Worm (Caenorhabditis elegans) whole organism, L3 larva: ENCODE measurements around the gene spl-2.

ENCODE experiments used
- ama-1 ChIP-seq: fragments of 150-350 bp; optimal IDR thresholded peaks from 2 replicates; lab custom pipeline; 2018
- ceh-82 ChIP-seq: fragments of 150-350 bp; optimal IDR thresholded peaks from 2 replicates; lab custom pipeline; 2014; ENCODE audit warnings: missing biosample characterization, missing genetic modification characterization
- egl-27 ChIP-seq: sonication (generic microtip); optimal IDR thresholded peaks from 4 replicates; lab custom pipeline; 2017; ENCODE audit warnings: missing biosample characterization, missing genetic modification reagents, missing genetic modification characterization
- eor-1 ChIP-seq, 2 experiments: fragments of 150-350 bp; optimal IDR thresholded peaks; 2 replicates each; lab custom pipeline; 2014 to 2018; ENCODE audit warnings: missing biosample characterization in 2 of 2, missing genetic modification characterization in 2 of 2
- lin-39 ChIP-seq: fragments of 150-350 bp; optimal IDR thresholded peaks from 2 replicates; lab custom pipeline; 2018; ENCODE audit warnings: missing biosample characterization, missing genetic modification reagents, missing genetic modification characterization
- nhr-11 ChIP-seq: fragments of 150-350 bp; optimal IDR thresholded peaks from 2 replicates; lab custom pipeline; 2014; ENCODE audit warnings: missing biosample characterization, missing genetic modification characterization
- pha-4 ChIP-seq: fragments of 150-350 bp; optimal IDR thresholded peaks from 2 replicates; lab custom pipeline; 2014; ENCODE audit warnings: missing biosample characterization, missing genetic modification reagents, missing genetic modification characterization
- unc-62 ChIP-seq: fragments of 150-350 bp; sonication (generic microtip); optimal IDR thresholded peaks from 4 replicates; lab custom pipeline; 2014; ENCODE audit warnings: missing biosample characterization, missing genetic modification reagents, missing genetic modification characterization
- zag-1 ChIP-seq: fragments of 150-350 bp; optimal IDR thresholded peaks from 2 replicates; lab custom pipeline; 2014; ENCODE audit warnings: missing biosample characterization, missing genetic modification characterization

DNA sequence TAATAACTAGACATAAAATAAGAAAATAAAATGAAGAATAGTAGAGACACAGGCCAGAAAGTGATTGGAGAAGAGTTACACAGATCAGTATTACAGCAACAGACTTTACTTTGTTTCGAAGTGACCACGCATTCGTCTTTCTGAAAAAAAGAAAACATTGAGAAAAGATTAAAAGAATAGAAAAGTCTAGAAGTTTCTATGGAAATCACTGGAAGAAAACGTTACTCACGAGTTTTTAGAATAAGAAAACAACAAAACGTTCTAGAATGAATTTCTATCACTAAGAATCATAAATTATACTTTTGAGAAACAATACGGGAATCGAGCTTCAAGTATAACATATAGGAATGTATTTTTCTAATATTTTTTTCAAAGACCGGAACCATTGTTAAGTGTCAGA lies 8.9 kb upstream of the spl-2 start:
- TF ChIP-seq ceh-82 (tag; lab: Kevin White, UChicago): no peak
- TF ChIP-seq ama-1 (lab: Kevin White, UChicago): no peak
- TF ChIP-seq nhr-11 (tag; lab: Kevin White, UChicago): no peak
- TF ChIP-seq zag-1 (tag; lab: Kevin White, UChicago): no peak
- no peak for TF ChIP-seq egl-27 (tag; lab: Kevin White, UChicago)
- no peak for TF ChIP-seq eor-1 (tag; optimal IDR thresholded peaks at IDR 0.05; lab: Kevin White, UChicago)
- TF ChIP-seq pha-4 (tag; lab: Kevin White, UChicago): no peak
- no peak for TF ChIP-seq lin-39
- no peak for TF ChIP-seq unc-62
